Worm (Caenorhabditis elegans) whole organism, L4 larva: ENCODE measurements around the gene msp-45.

ENCODE experiments used
- D1046.2 ChIP-seq: fragments of 200-800 bp; sonication (Bioruptor generic); IDR thresholded peaks from 2 replicates; pipeline ENCODE4 v1.3.6; 2022; ENCODE audit warnings: missing genetic modification characterization, missing compliant biosample characterization
- F10B5.3 ChIP-seq: sonication (generic microtip); optimal IDR thresholded peaks from 2 replicates; lab custom pipeline; 2016; ENCODE audit warnings: mild to moderate bottlenecking, missing genetic modification characterization, missing compliant biosample characterization
- F26F4.8 ChIP-seq: fragments of 200-800 bp; sonication (Bioruptor generic); conservative IDR thresholded peaks from 2 replicates; pipeline ENCODE4 v1.3.6; 2022; ENCODE audit warnings: missing genetic modification characterization, missing compliant biosample characterization
- F37D6.2 ChIP-seq: sonication (generic microtip); optimal IDR thresholded peaks from 2 replicates; lab custom pipeline; 2016; ENCODE audit warnings: mild to moderate bottlenecking, missing genetic modification characterization, missing compliant biosample characterization
- F44E2.7 ChIP-seq: fragments of 200-800 bp; sonication (Bioruptor generic); IDR thresholded peaks from 2 replicates; pipeline ENCODE4 v2.1.2; 2022; ENCODE audit warnings: missing genetic modification characterization, missing compliant biosample characterization
- T20F7.1 ChIP-seq: fragments of 200-800 bp; sonication (Bioruptor generic); optimal IDR thresholded peaks from 2 replicates; lab custom pipeline; 2018; ENCODE audit warnings: mild to moderate bottlenecking, missing genetic modification characterization, missing compliant biosample characterization
- Y105C5A.15 ChIP-seq: fragments of 200-800 bp; sonication (Bioruptor generic); IDR thresholded peaks from 2 replicates; pipeline ENCODE4 v1.3.6; 2022; ENCODE audit warnings: missing genetic modification characterization, missing compliant biosample characterization
- Y48G9A.11 ChIP-seq: fragments of 200-800 bp; sonication (Bioruptor generic); IDR thresholded peaks from 2 replicates; pipeline ENCODE4 v1.3.6; 2022; ENCODE audit warnings: missing genetic modification reagents, missing genetic modification characterization, missing compliant biosample characterization
- Y75B8A.6 ChIP-seq: fragments of 200-800 bp; sonication (Bioruptor generic); IDR thresholded peaks from 2 replicates; pipeline ENCODE4 v1.3.6; 2022; ENCODE audit warnings: missing genetic modification reagents, missing genetic modification characterization, missing compliant biosample characterization
- ZK337.2 ChIP-seq: fragments of 200-800 bp; sonication (Bioruptor generic); IDR thresholded peaks from 2 replicates; pipeline ENCODE4 v1.3.6; 2022; ENCODE audit warnings: missing genetic modification reagents, missing genetic modification characterization, missing compliant biosample characterization
- aha-1 ChIP-seq: fragments of 150-350 bp; peaks from one replicate; lab custom pipeline; 2014; ENCODE audit warnings: missing biosample characterization, missing genetic modification characterization
- aly-2 ChIP-seq: sonication (generic microtip); optimal IDR thresholded peaks from 2 replicates; lab custom pipeline; 2018; ENCODE audit warnings: missing biosample characterization, missing genetic modification characterization
- ceh-32 ChIP-seq: sonication (generic microtip); optimal IDR thresholded peaks from 2 replicates; lab custom pipeline; 2016; ENCODE audit warnings: mild to moderate bottlenecking, missing genetic modification characterization, missing compliant biosample characterization; ENCODE audit not compliant: poor library complexity
- ctbp-1 ChIP-seq: fragments of 200-800 bp; sonication (Bioruptor generic); IDR thresholded peaks from 2 replicates; pipeline ENCODE4 v1.3.6; 2022; ENCODE audit warnings: missing genetic modification reagents, missing genetic modification characterization, missing compliant biosample characterization
- daf-16 ChIP-seq, 3 experiments: sonication (generic microtip); optimal IDR thresholded peaks; 2 replicates each; lab custom pipeline; 2016 to 2017; ENCODE audit warnings: missing genetic modification characterization in 3 of 3, missing genetic modification reagents in 3 of 3, mild to moderate bottlenecking in 2 of 3, missing compliant biosample characterization in 2 of 3, missing biosample characterization in 1 of 3, moderate library complexity in 1 of 3
- daf-8 ChIP-seq: fragments of 200-800 bp; sonication (Bioruptor generic); IDR thresholded peaks from 2 replicates; pipeline ENCODE4 v1.3.6; 2022; ENCODE audit warnings: missing genetic modification characterization, missing compliant biosample characterization
- dpl-1 ChIP-seq: fragments of 150-350 bp; optimal IDR thresholded peaks from 2 replicates; lab custom pipeline; 2014; ENCODE audit warnings: missing biosample characterization, missing genetic modification reagents, missing genetic modification characterization
- dve-1 ChIP-seq: sonication (generic microtip); optimal IDR thresholded peaks from 2 replicates; lab custom pipeline; 2017; ENCODE audit warnings: antibody characterized with exemption, mild to moderate bottlenecking, missing genetic modification characterization, missing compliant biosample characterization; ENCODE audit not compliant: insufficient read depth
- egl-27 ChIP-seq: sonication (generic microtip); optimal IDR thresholded peaks from 3 replicates; lab custom pipeline; 2017; ENCODE audit warnings: missing biosample characterization, missing genetic modification reagents, missing genetic modification characterization
- egl-43 ChIP-seq: fragments of 200-800 bp; sonication (Bioruptor generic); IDR thresholded peaks from 2 replicates; pipeline ENCODE4 v1.3.6; 2022; ENCODE audit warnings: missing genetic modification reagents, missing genetic modification characterization, missing compliant biosample characterization
- fkh-10 ChIP-seq: fragments of 150-350 bp; optimal IDR thresholded peaks from 2 replicates; lab custom pipeline; 2014; ENCODE audit warnings: missing biosample characterization, missing genetic modification reagents, missing genetic modification characterization
- hlh-11 ChIP-seq: fragments of 200-800 bp; sonication (Bioruptor generic); optimal IDR thresholded peaks from 2 replicates; lab custom pipeline; 2018; ENCODE audit warnings: mild to moderate bottlenecking, missing genetic modification characterization, missing compliant biosample characterization
- lim-7 ChIP-seq: fragments of 200-800 bp; sonication (Bioruptor generic); IDR thresholded peaks from 2 replicates; pipeline ENCODE4 v1.3.6; 2022; ENCODE audit warnings: missing genetic modification characterization, missing compliant biosample characterization
- lin-1 ChIP-seq: fragments of 200-800 bp; sonication (Bioruptor generic); IDR thresholded peaks from 2 replicates; pipeline ENCODE4 v1.3.6; 2022; ENCODE audit warnings: missing genetic modification reagents, missing genetic modification characterization, missing compliant biosample characterization
- lin-13 ChIP-seq: fragments of 150-350 bp; optimal IDR thresholded peaks from 2 replicates; lab custom pipeline; 2014; ENCODE audit warnings: missing biosample characterization, missing genetic modification reagents, missing genetic modification characterization
- lin-29 ChIP-seq: fragments of 200-800 bp; sonication (Bioruptor generic); IDR thresholded peaks from 2 replicates; pipeline ENCODE4 v1.3.6; 2022; ENCODE audit warnings: missing genetic modification reagents, missing genetic modification characterization, missing compliant biosample characterization
- lin-38 ChIP-seq: fragments of 200-800 bp; sonication (Bioruptor generic); IDR thresholded peaks from 2 replicates; pipeline ENCODE4 v1.3.6; 2022; ENCODE audit warnings: missing genetic modification reagents, missing genetic modification characterization, missing compliant biosample characterization
- lsy-2 ChIP-seq, 2 experiments: fragments of 150-350 bp in 1 of 2; sonication (generic microtip) in 1 of 2; optimal IDR thresholded peaks; 2 replicates each; lab custom pipeline; 2014 to 2017; ENCODE audit warnings: missing biosample characterization in 2 of 2, missing genetic modification characterization in 2 of 2
- madf-5 ChIP-seq, 2 experiments: fragments of 200-800 bp; sonication (Bioruptor generic); IDR thresholded peaks; 2 replicates each; pipeline ENCODE4 v1.3.6; 2022; ENCODE audit warnings: missing compliant biosample characterization in 2 of 2, missing genetic modification characterization in 2 of 2
- mdl-1 ChIP-seq, 2 experiments: fragments of 150-350 bp in 1 of 2; sonication (generic microtip) in 1 of 2; optimal IDR thresholded peaks; 2 replicates each; lab custom pipeline; 2014 to 2017; ENCODE audit warnings: missing biosample characterization in 2 of 2, missing genetic modification characterization in 2 of 2
- mep-1 ChIP-seq: fragments of 150-350 bp; sonication (generic microtip); optimal IDR thresholded peaks from 3 replicates; lab custom pipeline; 2014; ENCODE audit warnings: missing biosample characterization, missing genetic modification characterization
- mes-2 ChIP-seq: sonication (generic microtip); optimal IDR thresholded peaks from 2 replicates; lab custom pipeline; 2016; ENCODE audit warnings: missing genotype, mild to moderate bottlenecking, missing genetic modification characterization, missing compliant biosample characterization; ENCODE audit not compliant: poor library complexity, severe bottlenecking
- mxl-2 ChIP-seq: fragments of 200-800 bp; sonication (Bioruptor generic); conservative IDR thresholded peaks from 2 replicates; pipeline ENCODE4 v1.3.6; 2022; ENCODE audit warnings: missing genetic modification reagents, missing genetic modification characterization, missing compliant biosample characterization
- nhr-10 ChIP-seq: fragments of 150-350 bp; optimal IDR thresholded peaks from 2 replicates; lab custom pipeline; 2014; ENCODE audit warnings: missing biosample characterization, missing genetic modification characterization
- nhr-237 ChIP-seq: sonication (generic microtip); optimal IDR thresholded peaks from 2 replicates; lab custom pipeline; 2017; ENCODE audit warnings: missing biosample characterization, missing genetic modification characterization
- nhr-41 ChIP-seq: fragments of 200-800 bp; sonication (Bioruptor generic); IDR thresholded peaks from 2 replicates; pipeline ENCODE4 v1.3.6; 2022; ENCODE audit warnings: missing genetic modification reagents, missing genetic modification characterization, missing compliant biosample characterization
- nhr-48 ChIP-seq: sonication (generic microtip); optimal IDR thresholded peaks from 2 replicates; lab custom pipeline; 2016; ENCODE audit warnings: mild to moderate bottlenecking, missing genetic modification characterization, missing compliant biosample characterization
- nhr-76 ChIP-seq: fragments of 150-350 bp; optimal IDR thresholded peaks from 2 replicates; lab custom pipeline; 2014; ENCODE audit warnings: missing biosample characterization, missing genetic modification characterization
- nhr-77 ChIP-seq: fragments of 150-350 bp; optimal IDR thresholded peaks from 2 replicates; lab custom pipeline; 2014; ENCODE audit warnings: missing biosample characterization, missing genetic modification characterization
- php-3 ChIP-seq: fragments of 200-800 bp; sonication (Bioruptor generic); IDR thresholded peaks from 2 replicates; pipeline ENCODE4 v1.3.6; 2022; ENCODE audit warnings: missing genetic modification reagents, missing genetic modification characterization, missing compliant biosample characterization
- pqm-1 ChIP-seq: sonication (generic microtip); optimal IDR thresholded peaks from 2 replicates; lab custom pipeline; 2017; ENCODE audit warnings: missing biosample characterization, missing genetic modification characterization
- saeg-2 ChIP-seq: fragments of 200-800 bp; sonication (Bioruptor generic); IDR thresholded peaks from 2 replicates; pipeline ENCODE4 v1.3.6; 2022; ENCODE audit warnings: missing genetic modification reagents, missing genetic modification characterization, missing compliant biosample characterization
- set-16 ChIP-seq: fragments of 200-800 bp; sonication (Bioruptor generic); IDR thresholded peaks from 2 replicates; pipeline ENCODE4 v1.3.6; 2022; ENCODE audit warnings: missing genetic modification reagents, missing genetic modification characterization, missing compliant biosample characterization
- skn-1 ChIP-seq: fragments of 150-350 bp; optimal IDR thresholded peaks from 2 replicates; lab custom pipeline; 2014; ENCODE audit warnings: missing biosample characterization, missing genetic modification characterization
- snpc-4 ChIP-seq: fragments of 150-350 bp; optimal IDR thresholded peaks from 2 replicates; lab custom pipeline; 2014; ENCODE audit warnings: missing biosample characterization, missing genetic modification characterization
- spr-1 ChIP-seq: sonication (generic microtip); optimal IDR thresholded peaks from 2 replicates; lab custom pipeline; 2016; ENCODE audit warnings: mild to moderate bottlenecking, missing genetic modification characterization, missing compliant biosample characterization
- unc-130 ChIP-seq: sonication (generic microtip); optimal IDR thresholded peaks from 2 replicates; lab custom pipeline; 2016; ENCODE audit warnings: missing genetic modification reagents, missing genetic modification characterization, missing compliant biosample characterization
- unc-39 ChIP-seq: sonication (generic microtip); optimal IDR thresholded peaks from 2 replicates; lab custom pipeline; 2017; ENCODE audit warnings: missing biosample characterization, missing genetic modification characterization
- vab-7 ChIP-seq: fragments of 200-800 bp; sonication (Bioruptor generic); IDR thresholded peaks from 2 replicates; pipeline ENCODE4 v1.3.6; 2022; ENCODE audit warnings: missing genetic modification reagents, missing genetic modification characterization, missing compliant biosample characterization
- zag-1 ChIP-seq: fragments of 150-350 bp; optimal IDR thresholded peaks from 2 replicates; lab custom pipeline; 2014; ENCODE audit warnings: missing biosample characterization, missing genetic modification characterization
- zfp-3 ChIP-seq: fragments of 200-800 bp; sonication (Bioruptor generic); conservative IDR thresholded peaks from 2 replicates; pipeline ENCODE4 v1.3.6; 2022; ENCODE audit warnings: missing genetic modification reagents, missing genetic modification characterization, missing compliant biosample characterization

Gene msp-45

DNA sequence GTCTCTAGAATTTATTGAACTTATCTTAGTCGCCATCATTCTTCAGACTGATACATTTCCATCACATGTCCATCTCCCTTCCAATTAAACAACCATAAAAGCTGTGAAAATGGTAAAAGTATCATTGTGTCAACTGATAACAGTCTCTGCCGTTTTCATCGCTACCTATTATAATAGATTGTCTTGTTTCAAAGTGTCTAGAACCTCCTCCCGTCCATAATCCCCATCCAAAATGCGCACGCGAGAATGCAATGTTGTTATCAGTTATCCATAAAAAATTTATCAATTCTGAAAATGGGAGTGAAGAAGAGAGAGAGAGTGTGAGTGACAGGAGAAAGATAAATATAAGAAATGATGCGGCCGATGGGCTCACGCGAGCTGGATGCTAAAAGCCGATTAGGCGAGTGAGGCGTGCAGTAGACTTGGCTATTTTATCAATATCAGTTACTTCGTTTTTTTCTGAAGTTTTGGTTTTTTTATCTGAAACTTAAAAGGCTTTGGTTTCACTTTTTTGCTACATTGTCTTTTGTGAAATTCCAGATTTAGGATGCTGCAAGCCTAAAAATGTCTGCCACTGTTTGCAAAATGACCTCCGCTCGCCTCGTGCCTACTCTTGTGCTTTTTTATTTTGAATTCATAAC lies 45.2 kb upstream of the msp-45 start:
- TF ChIP-seq daf-16 (GFP tag; optimal IDR thresholded peaks at IDR 0.05; lab: Kevin White, UChicago) (peak in 1 of 2 experiments; percentile 89), daf-16 (tag; optimal IDR thresholded peaks at IDR 0.05; lab: Kevin White, UChicago) (peak; percentile 83), saeg-2 (GFP tag; lab: Robert Waterston, UW) (peak; percentile 82), D1046.2 (GFP tag; lab: Robert Waterston, UW) (no peak), fkh-10 (no peak), Y105C5A.15 (GFP tag; lab: Robert Waterston, UW) (no peak), T20F7.1 (GFP tag; lab: Kevin White, UChicago) (peak; percentile 63), aly-2 (tag; lab: Kevin White, UChicago) (no peak), lin-38 (GFP tag; lab: Robert Waterston, UW) (peak; percentile 27; the same call in 1 of the 2 replicates), ZK337.2 (GFP tag; lab: Robert Waterston, UW) (no peak), nhr-10 (tag; lab: Kevin White, UChicago) (peak; percentile 50), lsy-2 (tag; optimal IDR thresholded peaks at IDR 0.05; lab: Kevin White, UChicago) (peak in 1 of 2 experiments; percentile 25), lim-7 (no peak), Y75B8A.6 (no peak), F10B5.3 (tag; lab: Kevin White, UChicago) (no peak), spr-1 (tag; lab: Kevin White, UChicago) (peak; percentile 3), egl-43 (no peak), php-3 (GFP tag; lab: Robert Waterston, UW) (peak; percentile 99), nhr-237 (tag; lab: Kevin White, UChicago) (no peak), skn-1 (no peak), nhr-41 (no peak), nhr-76 (tag; lab: Kevin White, UChicago) (no peak), lin-13 (GFP tag; lab: Kevin White, UChicago) (no peak), Y48G9A.11 (no peak), madf-5 (GFP tag; IDR thresholded peaks at IDR 0.05; lab: Robert Waterston, UW) (no peak), mep-1 (tag; lab: Kevin White, UChicago) (peak; percentile 36), ctbp-1 (GFP tag; lab: Robert Waterston, UW) (no peak), unc-130 (GFP tag; lab: Kevin White, UChicago) (no peak), vab-7 (GFP tag; lab: Robert Waterston, UW) (no peak), F26F4.8 (GFP tag; lab: Robert Waterston, UW) (no peak), nhr-48 (tag; lab: Kevin White, UChicago) (peak; percentile 84), mes-2 (tag; lab: Kevin White, UChicago) (peak; percentile 45), egl-27 (no peak), hlh-11 (tag; lab: Kevin White, UChicago) (peak; percentile 91), nhr-77 (peak; percentile 50), snpc-4 (tag; lab: Kevin White, UChicago) (no peak), ceh-32 (tag; lab: Kevin White, UChicago) (no peak), lin-1 (GFP tag; lab: Robert Waterston, UW) (peak; percentile 76), zag-1 (tag; lab: Kevin White, UChicago) (no peak), daf-8 (GFP tag; lab: Robert Waterston, UW) (no peak), unc-39 (tag; lab: Kevin White, UChicago) (no peak), aha-1 (tag; lab: Kevin White, UChicago) (peak; percentile 91), dpl-1 (GFP tag; lab: Kevin White, UChicago) (no peak), mdl-1 (tag; optimal IDR thresholded peaks at IDR 0.05; lab: Kevin White, UChicago) (no peak), pqm-1 (tag; lab: Kevin White, UChicago) (peak; percentile 91), set-16 (GFP tag; lab: Robert Waterston, UW) (no peak), lin-29 (GFP tag; lab: Robert Waterston, UW) (no peak), dve-1 (tag; lab: Kevin White, UChicago) (peak; percentile 97), F44E2.7 (GFP tag; lab: Robert Waterston, UW) (no peak), zfp-3 (GFP tag; lab: Robert Waterston, UW) (no peak), F37D6.2 (tag; lab: Kevin White, UChicago) (no peak), mxl-2 (GFP tag; lab: Robert Waterston, UW) (no peak)
